Worm (Caenorhabditis elegans): Measurements from ENCODE around the gene spp-21.

The spp-21 gene

ce11 chrX:11472953-11473671 is 16.8 kb upstream of the spp-21 start:
- TF ChIP-seq nhr-20 (tag; optimal IDR thresholded peaks at IDR 0.05) = peak; percentile 49
- no peak for TF ChIP-seq jun-1 (tag; optimal IDR thresholded peaks at IDR 0.05)
- TF ChIP-seq ztf-4 (tag; optimal IDR thresholded peaks at IDR 0.05) = peak; percentile 15
- TF ChIP-seq ceh-82 (tag; optimal IDR thresholded peaks at IDR 0.05) = peak; percentile 43 to 65 (median 49)
- peak in 1 of 2 experiments; percentile 50 for TF ChIP-seq mdl-1 (tag; optimal IDR thresholded peaks at IDR 0.05)
- peak; percentile 6 for TF ChIP-seq skn-1 (tag; optimal IDR thresholded peaks at IDR 0.05)
- TF ChIP-seq sup-37 (GFP tag; optimal IDR thresholded peaks at IDR 0.05) = peak; percentile 24
- TF ChIP-seq rnt-1 (tag; optimal IDR thresholded peaks at IDR 0.05) = peak; percentile 61
- TF ChIP-seq nhr-47 (tag; optimal IDR thresholded peaks at IDR 0.05) = peak; percentile 78
- peak; percentile 1 for TF ChIP-seq unc-130 (tag; optimal IDR thresholded peaks at IDR 0.05)
- peak; percentile 51 for TF ChIP-seq irx-1 (tag; optimal IDR thresholded peaks at IDR 0.05)
- TF ChIP-seq mab-9 (GFP tag; IDR thresholded peaks at IDR 0.05) = 0 out of 2 replicates have a peak, but pooled peaks have one; percentile 35
- peak; percentile 79 for TF ChIP-seq unc-86 (tag; optimal IDR thresholded peaks at IDR 0.05)
- no peak for TF ChIP-seq aly-2 (tag; optimal IDR thresholded peaks at IDR 0.05)
- peak in 1 of 2 experiments; percentile 4 for TF ChIP-seq efl-1 (optimal IDR thresholded peaks at IDR 0.05)
- no peak for TF ChIP-seq efl-1 (GFP tag; optimal IDR thresholded peaks at IDR 0.05 in 1 of 2)
- TF ChIP-seq pag-3 (tag; optimal IDR thresholded peaks at IDR 0.05; ENCODE audit: borderline replicate concordance, insufficient read depth) = no peak
- peak; percentile 63 for TF ChIP-seq sox-4 (tag; optimal IDR thresholded peaks at IDR 0.05)
- TF ChIP-seq fos-1 (tag; optimal IDR thresholded peaks at IDR 0.05) = no peak
- TF ChIP-seq nhr-19 (GFP tag; conservative IDR thresholded peaks at IDR 0.05) = peak; percentile 45
- peak; percentile 60 for TF ChIP-seq isw-1 (GFP tag; IDR thresholded peaks at IDR 0.05)
- peak; percentile 54 for TF ChIP-seq xbp-1 (tag; optimal IDR thresholded peaks at IDR 0.05)
- no peak for TF ChIP-seq fkh-4 (tag; optimal IDR thresholded peaks at IDR 0.05; ENCODE audit: borderline replicate concordance)
- no peak for TF ChIP-seq efl-3 (GFP tag; optimal IDR thresholded peaks at IDR 0.05)
- TF ChIP-seq ces-1 (GFP tag; optimal IDR thresholded peaks at IDR 0.05) = no peak
- peak; percentile 81 for TF ChIP-seq nhr-71 (tag; optimal IDR thresholded peaks at IDR 0.05)
- TF ChIP-seq elt-3 (tag; optimal IDR thresholded peaks at IDR 0.05) = no peak
- peak; percentile 6 to 43 for TF ChIP-seq lsy-2 (tag; optimal IDR thresholded peaks at IDR 0.05)
- TF ChIP-seq lin-35 (GFP tag; optimal IDR thresholded peaks at IDR 0.05) = peak in 1 of 2 experiments; percentile 38
- TF ChIP-seq snpc-4 (tag; optimal IDR thresholded peaks at IDR 0.05) = no peak
- TF ChIP-seq Y116A8C.19 (tag; optimal IDR thresholded peaks at IDR 0.05; ENCODE audit: borderline replicate concordance) = no peak
- peak; percentile 44 for TF ChIP-seq pax-3 (tag; optimal IDR thresholded peaks at IDR 0.05)
- peak; percentile 61 for TF ChIP-seq snu-23 (GFP tag; optimal IDR thresholded peaks at IDR 0.05)
- TF ChIP-seq ceh-8 (GFP tag; optimal IDR thresholded peaks at IDR 0.05) = peak; percentile 66
- peak; percentile 6 for TF ChIP-seq zag-1 (tag; optimal IDR thresholded peaks at IDR 0.05)
- peak; percentile 81 for TF ChIP-seq tbx-2 (tag; optimal IDR thresholded peaks at IDR 0.05)
- peak; percentile 84 for TF ChIP-seq fkh-10 (GFP tag; optimal IDR thresholded peaks at IDR 0.05)
- TF ChIP-seq fkh-8 (tag; optimal IDR thresholded peaks at IDR 0.05) = peak; percentile 84
- TF ChIP-seq dsc-1 (tag; optimal IDR thresholded peaks at IDR 0.05) = peak; percentile 52
- TF ChIP-seq swsn-7 (tag; optimal IDR thresholded peaks at IDR 0.05) = peak; percentile 74
- TF ChIP-seq mep-1 (tag; optimal IDR thresholded peaks at IDR 0.05) = peak; percentile 62
- TF ChIP-seq egl-13 (tag; optimal IDR thresholded peaks at IDR 0.05) = peak; percentile 75
- TF ChIP-seq lin-15B (tag; optimal IDR thresholded peaks at IDR 0.05) = no peak
- TF ChIP-seq nhr-237 (tag; optimal IDR thresholded peaks at IDR 0.05) = no peak
- TF ChIP-seq nhr-90 (tag; optimal IDR thresholded peaks at IDR 0.05; ENCODE audit: poor library complexity) = no peak
- TF ChIP-seq lin-14 (GFP tag; optimal IDR thresholded peaks at IDR 0.05) = peak; percentile 100
